Fruit fly (Drosophila melanogaster) whole organism, embryonic: ENCODE results near the gene CG6178.
A peak's percentile ranks its signal among the peaks of the same experiment; 100 is the strongest.

Experiments used
- BEAF-32 ChIP-seq: fragments of 200-800 bp; sonication (Bioruptor generic); optimal IDR thresholded peaks from 3 replicates; lab custom pipeline; 2017; ENCODE audit warnings: missing biosample characterization, missing genetic modification characterization, mild to moderate bottlenecking, moderate library complexity, missing genetic modification reagents
- Bgb ChIP-seq: fragments of 200-800 bp; sonication (Bioruptor generic); IDR thresholded peaks from 2 replicates; pipeline ENCODE4 v1.3.6; 2022; ENCODE audit warnings: missing biosample characterization, missing genetic modification characterization; ENCODE audit not compliant: partially characterized antibody
- CG10274 ChIP-seq: fragments of 200-800 bp; sonication (Bioruptor generic); optimal IDR thresholded peaks from 3 replicates; lab custom pipeline; 2017; ENCODE audit warnings: missing biosample characterization, mild to moderate bottlenecking, missing genetic modification characterization
- CG11247 ChIP-seq: fragments of 200-800 bp; sonication (Bioruptor generic); IDR thresholded peaks from 2 replicates; pipeline ENCODE4 v1.3.6; 2022; ENCODE audit warnings: missing biosample characterization, missing genetic modification characterization
- CG2202 ChIP-seq: fragments of 200-800 bp; sonication (Bioruptor generic); optimal IDR thresholded peaks from 2 replicates; lab custom pipeline; 2018; ENCODE audit warnings: missing biosample characterization, mild to moderate bottlenecking, missing genetic modification characterization
- CG3281 ChIP-seq: fragments of 200-800 bp; sonication (Bioruptor generic); optimal IDR thresholded peaks from 3 replicates; lab custom pipeline; 2017; ENCODE audit warnings: missing biosample characterization, mild to moderate bottlenecking, missing genetic modification characterization
- CG3726 ChIP-seq: fragments of 200-800 bp; sonication (Bioruptor generic); IDR thresholded peaks from 3 replicates; pipeline ENCODE4, ENCODE4 v1.3.6; 2022; ENCODE audit warnings: missing biosample characterization, missing genetic modification characterization
- CG3995 ChIP-seq: fragments of 200-800 bp; sonication (Bioruptor generic); optimal IDR thresholded peaks from 3 replicates; lab custom pipeline; 2016; ENCODE audit warnings: missing biosample characterization, missing genetic modification characterization
- CG4617 ChIP-seq: fragments of 200-800 bp; sonication (Bioruptor generic); optimal IDR thresholded peaks from 3 replicates; lab custom pipeline; 2016; ENCODE audit warnings: missing biosample characterization, missing genetic modification characterization, borderline replicate concordance
- CG4820 ChIP-seq: fragments of 200-800 bp; sonication (Bioruptor generic); optimal IDR thresholded peaks from 3 replicates; lab custom pipeline; 2016; ENCODE audit warnings: missing biosample characterization, missing genetic modification characterization
- CG6791 ChIP-seq: fragments of 200-800 bp; sonication (Bioruptor generic); IDR thresholded peaks from 3 replicates; pipeline ENCODE4 v1.3.6; 2022; ENCODE audit warnings: missing biosample characterization, missing genetic modification characterization; ENCODE audit not compliant: partially characterized antibody
- CG7372 ChIP-seq: fragments of 200-800 bp; sonication (Bioruptor generic); IDR thresholded peaks from 2 replicates; pipeline ENCODE4 v1.3.6; 2022; ENCODE audit warnings: missing biosample characterization, missing genetic modification characterization
- CG7839 ChIP-seq: fragments of 200-800 bp; sonication (Bioruptor generic); optimal IDR thresholded peaks from 3 replicates; lab custom pipeline; 2018; ENCODE audit warnings: missing biosample characterization, mild to moderate bottlenecking, missing genetic modification characterization, moderate library complexity
- CG7963 ChIP-seq: fragments of 200-800 bp; sonication (Bioruptor generic); IDR thresholded peaks from 3 replicates; pipeline ENCODE4 v1.3.6; 2022; ENCODE audit warnings: missing biosample characterization, missing genetic modification characterization; ENCODE audit not compliant: partially characterized antibody
- CG9609 ChIP-seq: fragments of 200-800 bp; sonication (Bioruptor generic); optimal IDR thresholded peaks from 3 replicates; lab custom pipeline; 2016; ENCODE audit warnings: missing biosample characterization, missing genetic modification characterization
- D19A ChIP-seq: fragments of 200-800 bp; optimal IDR thresholded peaks from 3 replicates; lab custom pipeline; 2019; ENCODE audit warnings: missing biosample characterization, mild to moderate bottlenecking, missing genetic modification characterization, moderate library complexity
- Dp ChIP-seq: fragments of 200-800 bp; sonication (Bioruptor generic); optimal IDR thresholded peaks from 2 replicates; lab custom pipeline; 2018; ENCODE audit warnings: missing biosample characterization, mild to moderate bottlenecking, missing genetic modification characterization, moderate library complexity
- Ets65A ChIP-seq: fragments of 200-800 bp; sonication (Bioruptor generic); peaks from one replicate; lab custom pipeline; 2016; ENCODE audit warnings: missing biosample characterization, missing genetic modification characterization
- Hr3 ChIP-seq: fragments of 200-800 bp; sonication (Bioruptor generic); optimal IDR thresholded peaks from 3 replicates; lab custom pipeline; 2016; ENCODE audit warnings: missing biosample characterization, missing genetic modification characterization
- Jarid2 ChIP-seq: fragments of 200-800 bp; sonication (Bioruptor generic); optimal IDR thresholded peaks from 3 replicates; lab custom pipeline; 2017; ENCODE audit warnings: mild to moderate bottlenecking, missing biosample characterization, missing genetic modification reagents, missing genetic modification characterization
- Kr ChIP-seq: fragments of 200-800 bp; sonication (Bioruptor generic); optimal IDR thresholded peaks from 2 replicates; lab custom pipeline; 2017; ENCODE audit warnings: missing biosample characterization, mild to moderate bottlenecking, missing genetic modification characterization
- MBD-R2 ChIP-seq: fragments of 200-800 bp; sonication (Bioruptor generic); IDR thresholded peaks from 2 replicates; pipeline ENCODE4 v1.3.6; 2022; ENCODE audit warnings: missing biosample characterization, missing genetic modification characterization
- Mrtf ChIP-seq: fragments of 200-800 bp; sonication (Bioruptor generic); IDR thresholded peaks from 3 replicates; pipeline ENCODE4 v1.3.6; 2022; ENCODE audit warnings: missing biosample characterization, missing genetic modification characterization
- Neu2 ChIP-seq: fragments of 200-800 bp; sonication (Bioruptor generic); optimal IDR thresholded peaks from 3 replicates; lab custom pipeline; 2016; ENCODE audit warnings: missing biosample characterization, missing genetic modification characterization, borderline replicate concordance
- Nf-YB ChIP-seq: fragments of 200-800 bp; sonication (Bioruptor generic); optimal IDR thresholded peaks from 3 replicates; lab custom pipeline; 2019; ENCODE audit warnings: missing biosample characterization, mild to moderate bottlenecking, missing genetic modification characterization, moderate library complexity
- Nf-YC ChIP-seq: fragments of 200-800 bp; optimal IDR thresholded peaks from 3 replicates; lab custom pipeline; 2019; ENCODE audit warnings: missing biosample characterization, mild to moderate bottlenecking, missing genetic modification characterization, moderate library complexity
- Opbp ChIP-seq: fragments of 200-800 bp; sonication (Bioruptor generic); IDR thresholded peaks from 3 replicates; pipeline ENCODE4 v1.3.6; 2022; ENCODE audit warnings: missing biosample characterization, missing genetic modification characterization; ENCODE audit not compliant: partially characterized antibody
- Pdp1 ChIP-seq, 2 experiments: fragments of 200-800 bp; sonication (Bioruptor generic); optimal IDR thresholded peaks; 3 replicates each; lab custom pipeline; 2016; ENCODE audit warnings: missing biosample characterization in 2 of 2, missing genetic modification characterization in 2 of 2, mild to moderate bottlenecking in 1 of 2, moderate library complexity in 1 of 2
- Scr ChIP-seq: fragments of 200-800 bp; sonication (Bioruptor generic); IDR thresholded peaks from 2 replicates; pipeline ENCODE4 v1.3.6; 2022; ENCODE audit warnings: missing biosample characterization, missing genetic modification characterization; ENCODE audit not compliant: partially characterized antibody
- Sry-δ ChIP-seq: fragments of 200-800 bp; sonication (Bioruptor generic); optimal IDR thresholded peaks from 2 replicates; lab custom pipeline; 2016; ENCODE audit warnings: missing biosample characterization, missing genetic modification characterization
- ab ChIP-seq: fragments of 200-800 bp; sonication (Bioruptor generic); optimal IDR thresholded peaks from 2 replicates; lab custom pipeline; 2016; ENCODE audit warnings: missing biosample characterization, missing genetic modification characterization
- az2 ChIP-seq: fragments of 200-800 bp; sonication (Bioruptor generic); optimal IDR thresholded peaks from 3 replicates; lab custom pipeline; 2016; ENCODE audit warnings: missing biosample characterization, missing genetic modification characterization
- bsh ChIP-seq, 2 experiments: fragments of 200-800 bp; sonication (Bioruptor generic); optimal IDR thresholded peaks; 2 replicates each; lab custom pipeline; 2017 to 2018; ENCODE audit warnings: mild to moderate bottlenecking in 2 of 2, missing biosample characterization in 2 of 2, missing genetic modification characterization in 2 of 2, moderate library complexity in 1 of 2
- chinmo ChIP-seq: fragments of 200-800 bp; sonication (Bioruptor generic); IDR thresholded peaks from 4 replicates; pipeline ENCODE4 v1.3.6; 2022; ENCODE audit warnings: missing biosample characterization, missing genetic modification characterization; ENCODE audit not compliant: partially characterized antibody
- dm ChIP-seq: fragments of 200-800 bp; sonication (Bioruptor generic); optimal IDR thresholded peaks from 3 replicates; lab custom pipeline; 2016; ENCODE audit warnings: missing biosample characterization, missing genetic modification characterization
- esg ChIP-seq: fragments of 200-800 bp; sonication (Bioruptor generic); conservative IDR thresholded peaks from 2 replicates; pipeline ENCODE4 v1.3.6; 2022; ENCODE audit warnings: missing biosample characterization, missing genetic modification characterization
- gcm ChIP-seq: fragments of 200-800 bp; sonication (Bioruptor generic); optimal IDR thresholded peaks from 2 replicates; lab custom pipeline; 2019; ENCODE audit warnings: missing biosample characterization, mild to moderate bottlenecking, missing genetic modification characterization, moderate library complexity
- hb ChIP-seq: fragments of 200-800 bp; sonication (Bioruptor generic); IDR thresholded peaks from 3 replicates; pipeline ENCODE4 v1.3.6; 2022; ENCODE audit warnings: missing biosample characterization, missing genetic modification characterization; ENCODE audit not compliant: partially characterized antibody
- hbn ChIP-seq: fragments of 200-800 bp; sonication (Bioruptor generic); IDR thresholded peaks from 2 replicates; pipeline ENCODE4 v1.3.6; 2022; ENCODE audit warnings: missing biosample characterization, missing genetic modification characterization; ENCODE audit not compliant: partially characterized antibody
- nmo ChIP-seq: fragments of 200-800 bp; sonication (Bioruptor generic); optimal IDR thresholded peaks from 2 replicates; lab custom pipeline; 2018; ENCODE audit warnings: missing biosample characterization, mild to moderate bottlenecking, missing genetic modification characterization, moderate library complexity
- pzg ChIP-seq: fragments of 200-800 bp; sonication (Bioruptor generic); optimal IDR thresholded peaks from 3 replicates; lab custom pipeline; 2018; ENCODE audit warnings: missing biosample characterization, mild to moderate bottlenecking, missing genetic modification characterization, moderate library complexity
- rib ChIP-seq: fragments of 200-800 bp; sonication (Bioruptor generic); IDR thresholded peaks from 2 replicates; pipeline ENCODE4 v1.3.6; 2022; ENCODE audit warnings: missing biosample characterization, missing genetic modification characterization
- sens ChIP-seq: fragments of 200-800 bp; sonication (Bioruptor generic); peaks from one replicate; lab custom pipeline; 2016; ENCODE audit warnings: missing biosample characterization, missing genetic modification characterization
- stwl ChIP-seq: fragments of 200-800 bp; sonication (Bioruptor generic); optimal IDR thresholded peaks from 3 replicates; lab custom pipeline; 2018; ENCODE audit warnings: missing biosample characterization, mild to moderate bottlenecking, missing genetic modification characterization, moderate library complexity
- tll ChIP-seq, 2 experiments: fragments of 200-800 bp in 1 of 2; fragments of >200 bp in 1 of 2; sonication (Bioruptor generic) in 1 of 2; optimal IDR thresholded peaks; 2 replicates each; lab custom pipeline; 2017 to 2019; ENCODE audit warnings: missing biosample characterization in 2 of 2, missing genetic modification characterization in 2 of 2, mild to moderate bottlenecking in 1 of 2, moderate library complexity in 1 of 2
- trem ChIP-seq: fragments of 200-800 bp; optimal IDR thresholded peaks from 3 replicates; lab custom pipeline; 2019; ENCODE audit warnings: missing biosample characterization, mild to moderate bottlenecking, missing genetic modification characterization, moderate library complexity
- unc-4 ChIP-seq: fragments of 200-800 bp; sonication (Bioruptor generic); IDR thresholded peaks from 2 replicates; pipeline ENCODE4 v1.3.6; 2022; ENCODE audit warnings: missing biosample characterization, missing genetic modification characterization; ENCODE audit not compliant: partially characterized antibody
- wek ChIP-seq: fragments of 200-800 bp; sonication (Bioruptor generic); optimal IDR thresholded peaks from 3 replicates; lab custom pipeline; 2018; ENCODE audit warnings: missing biosample characterization, mild to moderate bottlenecking, missing genetic modification characterization, moderate library complexity
- yki ChIP-seq: fragments of >200 bp; optimal IDR thresholded peaks from 3 replicates; lab custom pipeline; 2018

Gene CG6178

DNA sequence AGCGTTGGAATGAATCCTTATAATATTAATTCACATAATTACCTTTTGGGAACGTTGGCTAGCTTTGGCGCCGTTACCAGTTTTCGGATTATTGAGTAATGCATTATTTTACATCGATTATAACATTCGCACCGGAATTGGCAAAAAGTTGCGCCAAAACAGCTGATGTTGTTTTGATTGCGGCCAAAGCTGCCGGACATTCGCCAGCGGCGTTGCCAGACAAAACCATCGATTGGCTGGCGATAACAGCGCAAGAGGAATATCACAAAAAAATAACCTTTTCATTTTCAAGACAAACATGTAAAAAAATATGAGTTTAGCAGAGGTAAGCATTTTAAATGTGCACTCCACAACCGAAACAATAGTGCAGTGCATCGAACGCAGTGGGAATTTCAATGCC is 22.1 kb upstream of the CG6178 start, which contains the start of the genes GatB and Tsc1 (continued):
- TF ChIP-seq Pdp1 (GFP tag; optimal IDR thresholded peaks at IDR 0.05; lab: Kevin White, UChicago) (peak in 1 of 2 experiments; percentile 82), hb (GFP tag; lab: Robert Waterston, UW) (no peak), Dp (peak; percentile 65), nmo (GFP tag; lab: Kevin White, UChicago) (peak; percentile 34), tll (GFP tag; optimal IDR thresholded peaks at IDR 0.05; lab: Kevin White, UChicago) (no peak), CG4820 (GFP tag; lab: Kevin White, UChicago) (no peak), CG7839 (tag; lab: Kevin White, UChicago) (no peak), CG3995 (GFP tag; lab: Kevin White, UChicago) (peak; percentile 53), esg (GFP tag; lab: Robert Waterston, UW) (no peak), CG3726 (GFP tag; lab: Robert Waterston, UW) (no peak), hbn (peak; percentile 38; the same call in 1 of the 2 replicates), BEAF-32 (GFP tag; lab: Kevin White, UChicago) (peak; percentile 59), wek (GFP tag; lab: Kevin White, UChicago) (peak; percentile 17), CG7963 (GFP tag; lab: Robert Waterston, UW) (peak; percentile 37; the same call in 1 of the 3 replicates), bsh (GFP tag; optimal IDR thresholded peaks at IDR 0.05; lab: Kevin White, UChicago) (no peak), CG2202 (tag; lab: Kevin White, UChicago) (no peak), Ets65A (GFP tag; lab: Kevin White, UChicago) (peak; percentile 43), CG4617 (GFP tag; lab: Kevin White, UChicago) (peak; percentile 75), CG9609 (GFP tag; lab: Kevin White, UChicago) (no peak), Bgb (GFP tag; lab: Robert Waterston, UW) (peak; percentile 62), dm (no peak), CG3281 (GFP tag; lab: Kevin White, UChicago) (no peak), Sry-δ (peak; percentile 45), rib (0 out of 2 replicates have a peak, but pooled peaks have one; percentile 21), Jarid2 (GFP tag; lab: Kevin White, UChicago) (no peak), trem (tag; lab: Kevin White, UChicago) (peak; percentile 48), chinmo (GFP tag; lab: Robert Waterston, UW) (0 out of 4 replicates have a peak, but pooled peaks have one; percentile 18), gcm (GFP tag; lab: Kevin White, UChicago) (no peak), pzg (GFP tag; lab: Kevin White, UChicago) (peak; percentile 74), CG7372 (GFP tag; lab: Robert Waterston, UW) (no peak), stwl (tag; lab: Kevin White, UChicago) (peak; percentile 65), ab (GFP tag; lab: Kevin White, UChicago) (no peak), MBD-R2 (peak; percentile 98), Hr3 (GFP tag; lab: Kevin White, UChicago) (no peak), unc-4 (peak; percentile 43; the same call in 1 of the 2 replicates), Neu2 (GFP tag; lab: Kevin White, UChicago) (peak; percentile 73), CG10274 (GFP tag; lab: Kevin White, UChicago) (no peak), Nf-YB (peak; percentile 36), Opbp (GFP tag; lab: Robert Waterston, UW) (0 out of 3 replicates have a peak, but pooled peaks have one; percentile 51), CG11247 (GFP tag; lab: Robert Waterston, UW) (no peak), Kr (GFP tag; lab: Kevin White, UChicago) (no peak), yki (no peak), Mrtf (no peak), CG6791 (peak; percentile 56; the same call in 1 of the 3 replicates), Scr (peak; percentile 37), D19A (no peak), az2 (no peak), sens (GFP tag; lab: Kevin White, UChicago) (peak; percentile 6), Nf-YC (no peak)
